In genomic region chrX:2647472-2647883, dm6 we compare ENCODE assay signal across 6 fruit fly cellular contexts.
A peak's percentile ranks its signal among the peaks of the same experiment; 100 is the strongest.
TF ChIP-seq lines count a peak whose summit lies in the region.

No protein-coding gene starts in this region.

- peak; percentile 37 for TF ChIP-seq CTCF in whole organism, embryonic (GFP tag; optimal IDR thresholded peaks at IDR 0.05; lab: Kevin White, UChicago)

TF ChIP-seq in whole organism, 6 proteins besides CTCF, POLR2A, EP300 and RAD21:
- TF ChIP-seq pan (optimal IDR thresholded peaks at IDR 0.05; lab: Kevin White, UChicago) (no peak), psq (optimal IDR thresholded peaks at IDR 0.05; lab: Kevin White, UChicago) (no peak), EcR (GFP tag; optimal IDR thresholded peaks at IDR 0.05; lab: Kevin White, UChicago) (no peak), CG8478 (optimal IDR thresholded peaks at IDR 0.05; lab: Kevin White, UChicago) (no peak), Dll (optimal IDR thresholded peaks at IDR 0.05; lab: Kevin White, UChicago) (peak; percentile 37)

TF ChIP-seq in whole organism, adult, 20 proteins besides CTCF, POLR2A, EP300 and RAD21:
- TF ChIP-seq toe (GFP tag; optimal IDR thresholded peaks at IDR 0.05; lab: Kevin White, UChicago) (no peak), kay (GFP tag; lab: Kevin White, UChicago; ENCODE audit: borderline replicate concordance) (peak; percentile 34)

TF ChIP-seq in whole organism, embryonic, 481 proteins besides CTCF, POLR2A, EP300 and RAD21 (continues in another document):
- TF ChIP-seq CG4328 (GFP tag; optimal IDR thresholded peaks at IDR 0.05; lab: Kevin White, UChicago) (peak; percentile 61), exex (tag; optimal IDR thresholded peaks at IDR 0.05; lab: Kevin White, UChicago) (no peak), CG12155 (GFP tag; optimal IDR thresholded peaks at IDR 0.05; lab: Kevin White, UChicago) (peak; percentile 26), grau (tag; optimal IDR thresholded peaks at IDR 0.05; lab: Kevin White, UChicago) (peak; percentile 76), CG17328 (GFP tag; IDR thresholded peaks at IDR 0.05; lab: Robert Waterston, UW) (no peak), CG14965 (GFP tag; optimal IDR thresholded peaks at IDR 0.05; lab: Kevin White, UChicago; ENCODE audit: borderline replicate concordance) (no peak), trem (tag; optimal IDR thresholded peaks at IDR 0.05; lab: Kevin White, UChicago) (peak; percentile 23), CG12942 (GFP tag; optimal IDR thresholded peaks at IDR 0.05; lab: Kevin White, UChicago) (peak; percentile 47), BEAF-32 (GFP tag; optimal IDR thresholded peaks at IDR 0.05; lab: Kevin White, UChicago) (no peak), ato (GFP tag; IDR thresholded peaks at IDR 0.05; lab: Robert Waterston, UW; ENCODE audit: partially characterized antibody) (no peak), jigr1 (GFP tag; IDR thresholded peaks at IDR 0.05; lab: Robert Waterston, UW) (peak; percentile 29; the same call in 1 of the 3 replicates), CG30431 (GFP tag; optimal IDR thresholded peaks at IDR 0.05; lab: Kevin White, UChicago) (peak; percentile 18), Abd-B (GFP tag; optimal IDR thresholded peaks at IDR 0.05; lab: Kevin White, UChicago) (peak; percentile 60), CG1529 (GFP tag; optimal IDR thresholded peaks at IDR 0.05; lab: Kevin White, UChicago) (peak; percentile 36), Hr3 (GFP tag; optimal IDR thresholded peaks at IDR 0.05; lab: Kevin White, UChicago) (peak; percentile 47), Bdp1 (GFP tag; optimal IDR thresholded peaks at IDR 0.05; lab: Kevin White, UChicago) (peak; percentile 31), Six4 (GFP tag; optimal IDR thresholded peaks at IDR 0.05; lab: Kevin White, UChicago) (peak; percentile 43), zfh1 (GFP tag; IDR thresholded peaks at IDR 0.05; lab: Robert Waterston, UW) (0 out of 3 replicates have a peak, but pooled peaks have one; percentile 61), pfk (GFP tag; optimal IDR thresholded peaks at IDR 0.05; lab: Kevin White, UChicago) (no peak), CG10209 (GFP tag; optimal IDR thresholded peaks at IDR 0.05; lab: Kevin White, UChicago) (peak; percentile 52)

TF ChIP-seq in whole organism, prepupa, 60 proteins besides CTCF, POLR2A, EP300 and RAD21 (continues in another document):
- TF ChIP-seq CG11902 (GFP tag; optimal IDR thresholded peaks at IDR 0.05; lab: Kevin White, UChicago) = peak; percentile 76
- peak; percentile 85 for TF ChIP-seq CG8632 (GFP tag; optimal IDR thresholded peaks at IDR 0.05; lab: Kevin White, UChicago)
- peak; percentile 92 for TF ChIP-seq CG10669 (GFP tag; optimal IDR thresholded peaks at IDR 0.05; lab: Kevin White, UChicago)
- TF ChIP-seq Hr4 (GFP tag; optimal IDR thresholded peaks at IDR 0.05; lab: Kevin White, UChicago) = peak; percentile 93
- peak; percentile 89 for TF ChIP-seq Met (GFP tag; optimal IDR thresholded peaks at IDR 0.05; lab: Kevin White, UChicago)
- peak; percentile 91 for TF ChIP-seq CG8119 (GFP tag; IDR thresholded peaks at IDR 0.05; lab: Robert Waterston, UW)
- TF ChIP-seq eg (GFP tag; IDR thresholded peaks at IDR 0.05; lab: Robert Waterston, UW) = peak; percentile 89
- peak; percentile 83 for TF ChIP-seq CG10631 (GFP tag; optimal IDR thresholded peaks at IDR 0.05; lab: Kevin White, UChicago)
- TF ChIP-seq CG31627 (GFP tag; optimal IDR thresholded peaks at IDR 0.05; lab: Kevin White, UChicago) = peak; percentile 90
- TF ChIP-seq CG15336 (GFP tag; IDR thresholded peaks at IDR 0.05; lab: Robert Waterston, UW) = peak; percentile 91
- peak; percentile 91 for TF ChIP-seq CG7368 (GFP tag; optimal IDR thresholded peaks at IDR 0.05; lab: Kevin White, UChicago)
- peak; percentile 92 for TF ChIP-seq Eip75B (GFP tag; optimal IDR thresholded peaks at IDR 0.05; lab: Kevin White, UChicago)
- peak; percentile 83 for TF ChIP-seq dac (GFP tag; optimal IDR thresholded peaks at IDR 0.05; lab: Kevin White, UChicago)
- TF ChIP-seq CG4318 (GFP tag; optimal IDR thresholded peaks at IDR 0.05; lab: Kevin White, UChicago) = peak; percentile 79
- TF ChIP-seq spab (GFP tag; optimal IDR thresholded peaks at IDR 0.05; lab: Kevin White, UChicago) = peak; percentile 84
- peak; percentile 88 for TF ChIP-seq CG32006 (GFP tag; optimal IDR thresholded peaks at IDR 0.05; lab: Kevin White, UChicago)
- peak; percentile 93 for TF ChIP-seq svp (GFP tag; lab: Kevin White, UChicago)
- peak; percentile 88 for TF ChIP-seq CG6276 (GFP tag; optimal IDR thresholded peaks at IDR 0.05; lab: Kevin White, UChicago)
- TF ChIP-seq acj6 (GFP tag; optimal IDR thresholded peaks at IDR 0.05; lab: Kevin White, UChicago) = peak; percentile 89
- peak; percentile 85 for TF ChIP-seq achi (GFP tag; optimal IDR thresholded peaks at IDR 0.05; lab: Kevin White, UChicago)
- TF ChIP-seq fd59A (GFP tag; optimal IDR thresholded peaks at IDR 0.05; lab: Kevin White, UChicago) = peak; percentile 79
- peak; percentile 80 for TF ChIP-seq CG11294 (GFP tag; IDR thresholded peaks at IDR 0.05; lab: Robert Waterston, UW)

TF ChIP-seq in whole organism, pupa, 21 proteins besides CTCF, POLR2A, EP300 and RAD21:
- TF ChIP-seq CG15710 (tag; optimal IDR thresholded peaks at IDR 0.05; lab: Kevin White, UChicago) (peak; percentile 87), CG14655 (GFP tag; optimal IDR thresholded peaks at IDR 0.05; lab: Kevin White, UChicago) (peak; percentile 91), fd96Ca (GFP tag; IDR thresholded peaks at IDR 0.05; lab: Robert Waterston, UW) (peak; percentile 86), CG12605 (GFP tag; IDR thresholded peaks at IDR 0.05; lab: Robert Waterston, UW) (peak; percentile 80), gl (tag; optimal IDR thresholded peaks at IDR 0.05; lab: Kevin White, UChicago) (peak; percentile 88), CG9948 (tag; optimal IDR thresholded peaks at IDR 0.05; lab: Kevin White, UChicago) (peak; percentile 89), CG32121 (GFP tag; IDR thresholded peaks at IDR 0.05; lab: Robert Waterston, UW) (peak; percentile 91), CG10348 (GFP tag; IDR thresholded peaks at IDR 0.05; lab: Robert Waterston, UW) (no peak), D1 (tag; optimal IDR thresholded peaks at IDR 0.05; lab: Kevin White, UChicago) (peak; percentile 80), CG8301 (tag; optimal IDR thresholded peaks at IDR 0.05; lab: Kevin White, UChicago) (peak; percentile 94), CG8159 (tag; optimal IDR thresholded peaks at IDR 0.05; lab: Kevin White, UChicago) (peak; percentile 92), CG13204 (GFP tag; optimal IDR thresholded peaks at IDR 0.05; lab: Kevin White, UChicago) (peak; percentile 88), Pif1B (GFP tag; optimal IDR thresholded peaks at IDR 0.05; lab: Kevin White, UChicago) (peak; percentile 89), EcR (GFP tag; optimal IDR thresholded peaks at IDR 0.05; lab: Kevin White, UChicago) (peak; percentile 49), Pif1A (GFP tag; optimal IDR thresholded peaks at IDR 0.05; lab: Kevin White, UChicago) (peak; percentile 92), Ets98B (GFP tag; IDR thresholded peaks at IDR 0.05; lab: Robert Waterston, UW) (peak; percentile 91), Snoo (tag; optimal IDR thresholded peaks at IDR 0.05; lab: Kevin White, UChicago) (peak; percentile 84), CG34367 (tag; optimal IDR thresholded peaks at IDR 0.05; lab: Kevin White, UChicago) (peak; percentile 91), rn (GFP tag; IDR thresholded peaks at IDR 0.05; lab: Robert Waterston, UW) (peak; percentile 80), CG17806 (tag; optimal IDR thresholded peaks at IDR 0.05; lab: Kevin White, UChicago) (peak; percentile 91), CG4496 (GFP tag; IDR thresholded peaks at IDR 0.05; lab: Robert Waterston, UW) (peak; percentile 92)

TF ChIP-seq in whole organism, wandering third instar larva, 38 proteins besides CTCF, POLR2A, EP300 and RAD21 (continues in another document):
- TF ChIP-seq CrebA (GFP tag; optimal IDR thresholded peaks at IDR 0.05; lab: Kevin White, UChicago; ENCODE audit: borderline replicate concordance) (peak; percentile 6), lola (GFP tag; optimal IDR thresholded peaks at IDR 0.05; lab: Kevin White, UChicago) (no peak), tai (GFP tag; optimal IDR thresholded peaks at IDR 0.05; lab: Kevin White, UChicago) (peak; percentile 58), Dif (GFP tag; optimal IDR thresholded peaks at IDR 0.05; lab: Kevin White, UChicago; ENCODE audit: partially characterized antibody) (no peak), dl (GFP tag; optimal IDR thresholded peaks at IDR 0.05; lab: Kevin White, UChicago; ENCODE audit: insufficient read depth in 1 of 2, partially characterized antibody in 2 of 2) (no peak), foxo (GFP tag; optimal IDR thresholded peaks at IDR 0.05; lab: Kevin White, UChicago) (peak; percentile 41 to 90), dmrt93B (GFP tag; optimal IDR thresholded peaks at IDR 0.05; lab: Kevin White, UChicago) (peak; percentile 75), dsf (GFP tag; optimal IDR thresholded peaks at IDR 0.05; lab: Kevin White, UChicago; ENCODE audit: borderline replicate concordance) (no peak), fru (GFP tag; optimal IDR thresholded peaks at IDR 0.05; lab: Kevin White, UChicago) (peak; percentile 91), N (GFP tag; optimal IDR thresholded peaks at IDR 0.05; lab: Kevin White, UChicago) (no peak), CG9705 (GFP tag; optimal IDR thresholded peaks at IDR 0.05; lab: Kevin White, UChicago) (peak; percentile 76), sage (GFP tag; optimal IDR thresholded peaks at IDR 0.05; lab: Kevin White, UChicago) (peak; percentile 74), Dfd (GFP tag; optimal IDR thresholded peaks at IDR 0.05; lab: Kevin White, UChicago) (no peak), usp (GFP tag; optimal IDR thresholded peaks at IDR 0.05; lab: Kevin White, UChicago) (no peak), psq (GFP tag; optimal IDR thresholded peaks at IDR 0.05; lab: Kevin White, UChicago) (peak; percentile 76), Rel (GFP tag; optimal IDR thresholded peaks at IDR 0.05; lab: Kevin White, UChicago) (peak; percentile 2), Rel (tag; optimal IDR thresholded peaks at IDR 0.05; lab: Kevin White, UChicago) (no peak), GATAd (GFP tag; optimal IDR thresholded peaks at IDR 0.05; lab: Kevin White, UChicago) (no peak), pan (optimal IDR thresholded peaks at IDR 0.05; lab: Kevin White, UChicago) (no peak), br (GFP tag; optimal IDR thresholded peaks at IDR 0.05; lab: Kevin White, UChicago) (peak; percentile 83), Jra (GFP tag; optimal IDR thresholded peaks at IDR 0.05; lab: Kevin White, UChicago) (peak; percentile 53), ey (GFP tag; optimal IDR thresholded peaks at IDR 0.05; lab: Kevin White, UChicago) (peak; percentile 87), Sp1 (GFP tag; optimal IDR thresholded peaks at IDR 0.05; lab: Kevin White, UChicago) (peak; percentile 83), CG32264 (GFP tag; optimal IDR thresholded peaks at IDR 0.05; lab: Kevin White, UChicago) (peak; percentile 78), Hnf4 (GFP tag; optimal IDR thresholded peaks at IDR 0.05; lab: Kevin White, UChicago) (peak; percentile 83), brk (GFP tag; optimal IDR thresholded peaks at IDR 0.05; lab: Kevin White, UChicago) (peak; percentile 61), Myc (optimal IDR thresholded peaks at IDR 0.05; lab: Kevin White, UChicago) (no peak), OdsH (GFP tag; optimal IDR thresholded peaks at IDR 0.05; lab: Kevin White, UChicago) (peak; percentile 83), jim (GFP tag; optimal IDR thresholded peaks at IDR 0.05; lab: Kevin White, UChicago) (no peak)
